Fruit fly (Drosophila melanogaster) whole organism, embryonic: ENCODE measurements around the gene CG10252.

Source experiments
- ATbp ChIP-seq: fragments of 200-800 bp; sonication (Bioruptor generic); optimal IDR thresholded peaks from 2 replicates; lab custom pipeline; 2017; ENCODE audit warnings: missing biosample characterization, mild to moderate bottlenecking, missing genetic modification characterization, missing genetic modification reagents
- Atf6 ChIP-seq: fragments of 200-800 bp; sonication (Bioruptor generic); IDR thresholded peaks from 2 replicates; pipeline ENCODE4 v1.3.6; 2022; ENCODE audit warnings: missing biosample characterization, missing genetic modification characterization
- Awh ChIP-seq: fragments of 200-800 bp; sonication (Bioruptor generic); IDR thresholded peaks from 2 replicates; pipeline ENCODE4, ENCODE4 v1.3.6; 2022; ENCODE audit warnings: missing biosample characterization, missing genetic modification characterization
- CG11504 ChIP-seq: fragments of 200-800 bp; sonication (Bioruptor generic); optimal IDR thresholded peaks from 3 replicates; lab custom pipeline; 2019; ENCODE audit warnings: missing biosample characterization, mild to moderate bottlenecking, missing genetic modification characterization, moderate library complexity
- CG12071 ChIP-seq: fragments of 200-800 bp; sonication (Bioruptor generic); optimal IDR thresholded peaks from 3 replicates; lab custom pipeline; 2018; ENCODE audit warnings: missing biosample characterization, mild to moderate bottlenecking, missing genetic modification characterization
- CG12769 ChIP-seq: fragments of 200-800 bp; sonication (Bioruptor generic); optimal IDR thresholded peaks from 2 replicates; lab custom pipeline; 2019; ENCODE audit warnings: missing biosample characterization, mild to moderate bottlenecking, missing genetic modification characterization, moderate library complexity
- CG13894 ChIP-seq: fragments of 200-800 bp; sonication (Bioruptor generic); optimal IDR thresholded peaks from 3 replicates; lab custom pipeline; 2018; ENCODE audit warnings: missing biosample characterization, mild to moderate bottlenecking, missing genetic modification characterization, moderate library complexity
- CG15601 ChIP-seq: fragments of 200-800 bp; sonication (Bioruptor generic); optimal IDR thresholded peaks from 3 replicates; lab custom pipeline; 2019; ENCODE audit warnings: missing biosample characterization, mild to moderate bottlenecking, missing genetic modification characterization, moderate library complexity
- CG17359 ChIP-seq: fragments of 200-800 bp; sonication (Bioruptor generic); optimal IDR thresholded peaks from 3 replicates; lab custom pipeline; 2018; ENCODE audit warnings: missing biosample characterization, mild to moderate bottlenecking, missing genetic modification characterization, moderate library complexity
- CG3995 ChIP-seq: fragments of 200-800 bp; sonication (Bioruptor generic); optimal IDR thresholded peaks from 3 replicates; lab custom pipeline; 2016; ENCODE audit warnings: missing biosample characterization, missing genetic modification characterization
- CG42726 ChIP-seq: fragments of 200-800 bp; sonication (Bioruptor generic); IDR thresholded peaks from 2 replicates; pipeline ENCODE4 v1.3.6; 2022; ENCODE audit warnings: missing biosample characterization, missing genetic modification characterization; ENCODE audit not compliant: partially characterized antibody
- CG4282 ChIP-seq: fragments of 200-800 bp; sonication (Bioruptor generic); optimal IDR thresholded peaks from 2 replicates; lab custom pipeline; 2016; ENCODE audit warnings: missing biosample characterization, missing genetic modification characterization
- CG5245 ChIP-seq: fragments of 200-800 bp; sonication (Bioruptor generic); optimal IDR thresholded peaks from 3 replicates; lab custom pipeline; 2016; ENCODE audit warnings: missing biosample characterization, missing genetic modification characterization
- CG5953 ChIP-seq: fragments of 200-800 bp; sonication (Bioruptor generic); IDR thresholded peaks from 2 replicates; pipeline ENCODE4 v1.3.6; 2022; ENCODE audit warnings: missing biosample characterization, missing genetic modification characterization
- CG7357 ChIP-seq: fragments of 200-800 bp; sonication (Bioruptor generic); IDR thresholded peaks from 3 replicates; pipeline ENCODE4 v1.3.6; 2022; ENCODE audit warnings: missing biosample characterization, missing genetic modification characterization
- CG8765 ChIP-seq: fragments of 200-800 bp; sonication (Bioruptor generic); IDR thresholded peaks from 2 replicates; pipeline ENCODE4 v1.3.6; 2022; ENCODE audit warnings: missing biosample characterization, missing genetic modification characterization
- CG8924 ChIP-seq: fragments of 200-800 bp; optimal IDR thresholded peaks from 3 replicates; lab custom pipeline; 2019; ENCODE audit warnings: missing biosample characterization, mild to moderate bottlenecking, missing genetic modification characterization, moderate library complexity
- CG9727 ChIP-seq: fragments of 200-800 bp; sonication (Bioruptor generic); optimal IDR thresholded peaks from 3 replicates; lab custom pipeline; 2017; ENCODE audit warnings: missing biosample characterization, mild to moderate bottlenecking, missing genetic modification characterization
- Dip3 ChIP-seq: fragments of 200-800 bp; sonication (Bioruptor generic); optimal IDR thresholded peaks from 3 replicates; lab custom pipeline; 2016; ENCODE audit warnings: missing biosample characterization, missing genetic modification characterization
- Doc3 ChIP-seq: fragments of 200-800 bp; sonication (Bioruptor generic); IDR thresholded peaks from 3 replicates; pipeline ENCODE4 v1.3.6; 2022; ENCODE audit warnings: missing biosample characterization, missing genetic modification characterization; ENCODE audit not compliant: partially characterized antibody
- Eip74EF ChIP-seq, 2 experiments: fragments of 200-800 bp in 1 of 2; fragments of >200 bp in 1 of 2; sonication (Bioruptor generic) in 1 of 2; optimal IDR thresholded peaks; 2 replicates each; lab custom pipeline; 2017 to 2019; ENCODE audit warnings: missing biosample characterization in 2 of 2, missing genetic modification characterization in 2 of 2, mild to moderate bottlenecking in 1 of 2, moderate library complexity in 1 of 2
- H15 ChIP-seq: fragments of 200-800 bp; sonication (Bioruptor generic); IDR thresholded peaks from 3 replicates; pipeline ENCODE4 v1.3.6; 2022; ENCODE audit warnings: missing biosample characterization, missing genetic modification characterization
- Hr39 ChIP-seq: fragments of >200 bp; optimal IDR thresholded peaks from 2 replicates; lab custom pipeline; 2017
- Med ChIP-seq: fragments of 200-800 bp; sonication (Bioruptor generic); peaks from one replicate; lab custom pipeline; 2016; ENCODE audit warnings: missing biosample characterization, missing genetic modification characterization, mild to moderate bottlenecking, inconsistent platforms, moderate library complexity
- NC2α ChIP-seq: fragments of 200-800 bp; sonication (Bioruptor generic); optimal IDR thresholded peaks from 2 replicates; lab custom pipeline; 2016; ENCODE audit warnings: missing biosample characterization, missing genetic modification characterization
- PHDP ChIP-seq: fragments of 200-800 bp; sonication (Bioruptor generic); optimal IDR thresholded peaks from 3 replicates; lab custom pipeline; 2018; ENCODE audit warnings: missing biosample characterization, mild to moderate bottlenecking, missing genetic modification characterization, moderate library complexity
- Spps ChIP-seq: fragments of 200-800 bp; sonication (Bioruptor generic); optimal IDR thresholded peaks from 2 replicates; lab custom pipeline; 2018; ENCODE audit warnings: missing biosample characterization, mild to moderate bottlenecking, missing genetic modification characterization
- Vsx1 ChIP-seq: fragments of 200-800 bp; sonication (Bioruptor generic); optimal IDR thresholded peaks from 2 replicates; lab custom pipeline; 2017; ENCODE audit warnings: missing biosample characterization, mild to moderate bottlenecking, missing genetic modification characterization, missing genetic modification reagents
- Xrp1 ChIP-seq: fragments of 200-800 bp; sonication (Bioruptor generic); IDR thresholded peaks from 2 replicates; pipeline ENCODE4 v1.3.6; 2022; ENCODE audit warnings: missing biosample characterization, missing genetic modification characterization
- abd-A ChIP-seq: fragments of 200-800 bp; sonication (Bioruptor generic); optimal IDR thresholded peaks from 3 replicates; lab custom pipeline; 2019; ENCODE audit warnings: missing biosample characterization, mild to moderate bottlenecking, missing genetic modification characterization, moderate library complexity
- bowl ChIP-seq: fragments of 200-800 bp; sonication (Bioruptor generic); IDR thresholded peaks from 2 replicates; pipeline ENCODE4 v1.3.6; 2022; ENCODE audit warnings: missing biosample characterization, missing genetic modification characterization
- cad ChIP-seq: fragments of >200 bp; optimal IDR thresholded peaks from 2 replicates; lab custom pipeline; 2017; ENCODE audit warnings: missing biosample characterization, missing genetic modification characterization
- ci ChIP-seq: fragments of 200-800 bp; sonication (Bioruptor generic); IDR thresholded peaks from 3 replicates; pipeline ENCODE4 v1.3.6; 2022; ENCODE audit warnings: missing biosample characterization, missing genetic modification characterization
- en ChIP-seq: fragments of 200-800 bp; sonication (Bioruptor generic); optimal IDR thresholded peaks from 2 replicates; lab custom pipeline; 2016; ENCODE audit warnings: missing biosample characterization, missing genetic modification characterization
- ewg ChIP-seq: fragments of 200-800 bp; sonication (Bioruptor generic); optimal IDR thresholded peaks from 3 replicates; lab custom pipeline; 2017; ENCODE audit warnings: mild to moderate bottlenecking, missing biosample characterization, missing genetic modification reagents, missing genetic modification characterization
- fru ChIP-seq: fragments of >200 bp; optimal IDR thresholded peaks from 2 replicates; lab custom pipeline; 2017
- gce ChIP-seq: fragments of 200-800 bp; sonication (Bioruptor generic); IDR thresholded peaks from 3 replicates; pipeline ENCODE4 v1.3.6; 2022; ENCODE audit warnings: missing biosample characterization, missing genetic modification characterization
- gt ChIP-seq: fragments of 200-800 bp; sonication (Bioruptor generic); IDR thresholded peaks from 2 replicates; pipeline ENCODE4 v1.3.6; 2022; ENCODE audit warnings: missing biosample characterization, missing genetic modification characterization
- jumu ChIP-seq: fragments of 200-800 bp; sonication (Bioruptor generic); optimal IDR thresholded peaks from 3 replicates; lab custom pipeline; 2016; ENCODE audit warnings: missing biosample characterization, missing genetic modification characterization
- lmd ChIP-seq: fragments of 200-800 bp; sonication (Bioruptor generic); IDR thresholded peaks from 2 replicates; pipeline ENCODE4 v1.3.6; 2022; ENCODE audit warnings: missing biosample characterization, missing genetic modification characterization
- luna ChIP-seq: fragments of 200-800 bp; sonication (Bioruptor generic); optimal IDR thresholded peaks from 2 replicates; lab custom pipeline; 2016; ENCODE audit warnings: missing biosample characterization, missing genetic modification characterization
- nerfin-1 ChIP-seq: fragments of 200-800 bp; sonication (Bioruptor generic); optimal IDR thresholded peaks from 3 replicates; lab custom pipeline; 2019; ENCODE audit warnings: missing biosample characterization, mild to moderate bottlenecking, missing genetic modification characterization, moderate library complexity
- oc ChIP-seq: fragments of 200-800 bp; sonication (Bioruptor generic); optimal IDR thresholded peaks from 2 replicates; lab custom pipeline; 2018; ENCODE audit warnings: missing biosample characterization, mild to moderate bottlenecking, missing genetic modification characterization, moderate library complexity
- pb ChIP-seq: fragments of 200-800 bp; sonication (Bioruptor generic); optimal IDR thresholded peaks from 3 replicates; lab custom pipeline; 2016; ENCODE audit warnings: missing biosample characterization, missing genetic modification characterization
- pfk ChIP-seq: fragments of 200-800 bp; sonication (Bioruptor generic); optimal IDR thresholded peaks from 2 replicates; lab custom pipeline; 2018; ENCODE audit warnings: missing biosample characterization, mild to moderate bottlenecking, missing genetic modification characterization, moderate library complexity
- pum ChIP-seq: fragments of 200-800 bp; sonication (Bioruptor generic); optimal IDR thresholded peaks from 2 replicates; lab custom pipeline; 2016; ENCODE audit warnings: missing biosample characterization, missing genetic modification characterization
- repo ChIP-seq: fragments of 200-800 bp; sonication (Bioruptor generic); optimal IDR thresholded peaks from 2 replicates; lab custom pipeline; 2016; ENCODE audit warnings: missing biosample characterization, missing genetic modification characterization
- so ChIP-seq: fragments of 200-800 bp; sonication (Bioruptor generic); IDR thresholded peaks from 3 replicates; pipeline ENCODE4 v1.3.6; 2022; ENCODE audit warnings: missing biosample characterization, missing genetic modification characterization
- stwl ChIP-seq: fragments of 200-800 bp; sonication (Bioruptor generic); optimal IDR thresholded peaks from 3 replicates; lab custom pipeline; 2018; ENCODE audit warnings: missing biosample characterization, mild to moderate bottlenecking, missing genetic modification characterization, moderate library complexity
- tap ChIP-seq: fragments of 200-800 bp; optimal IDR thresholded peaks from 3 replicates; lab custom pipeline; 2019; ENCODE audit warnings: missing biosample characterization, mild to moderate bottlenecking, missing genetic modification characterization, moderate library complexity
- vvl ChIP-seq: fragments of 200-800 bp; sonication (Bioruptor generic); IDR thresholded peaks from 2 replicates; pipeline ENCODE4 v1.3.6; 2022; ENCODE audit warnings: missing biosample characterization, missing genetic modification characterization

CG10252 gene

DNA sequence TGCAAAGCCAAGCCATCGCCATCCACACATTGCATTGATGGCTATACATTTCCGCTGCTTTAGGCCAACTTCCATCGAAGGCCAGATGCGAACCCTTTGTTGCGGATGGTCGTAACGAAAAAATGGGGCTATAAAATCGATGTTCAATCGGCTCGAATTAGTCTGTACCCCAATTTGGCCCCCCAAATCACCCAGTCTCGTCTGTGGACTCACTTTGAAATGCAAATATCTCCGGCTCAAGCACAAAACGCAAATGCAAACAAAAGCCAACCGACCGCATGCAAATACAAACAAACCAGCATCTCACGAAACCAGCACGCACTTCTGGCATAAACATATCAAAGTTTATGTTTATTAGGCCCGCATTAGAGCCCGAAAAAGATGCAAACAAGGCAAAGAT is 40.3 kb upstream of the CG10252 start:
- TF ChIP-seq Eip74EF (GFP tag; optimal IDR thresholded peaks at IDR 0.05; lab: Kevin White, UChicago) (peak in 1 of 2 experiments; percentile 16), Med (peak; percentile 65), Xrp1 (0 out of 2 replicates have a peak, but pooled peaks have one; percentile 16), Vsx1 (GFP tag; lab: Kevin White, UChicago) (no peak), so (GFP tag; lab: Robert Waterston, UW) (0 out of 3 replicates have a peak, but pooled peaks have one; percentile 21), lmd (no peak), Atf6 (GFP tag; lab: Robert Waterston, UW) (no peak), oc (tag; lab: Kevin White, UChicago) (peak; percentile 17), jumu (GFP tag; lab: Kevin White, UChicago) (no peak), CG12071 (GFP tag; lab: Kevin White, UChicago) (peak; percentile 14), ATbp (GFP tag; lab: Kevin White, UChicago) (peak; percentile 42), pum (GFP tag; lab: Kevin White, UChicago) (no peak), ci (GFP tag; lab: Robert Waterston, UW) (peak; percentile 54; the same call in 1 of the 3 replicates), abd-A (tag; lab: Kevin White, UChicago) (peak; percentile 62), CG12769 (tag; lab: Kevin White, UChicago) (peak; percentile 59), H15 (GFP tag; lab: Robert Waterston, UW) (peak; percentile 42; the same call in 1 of the 3 replicates), vvl (peak; percentile 62; the same call in 1 of the 2 replicates), luna (GFP tag; lab: Kevin White, UChicago) (no peak), Awh (peak; percentile 58; the same call in 1 of the 2 replicates), pb (GFP tag; lab: Kevin White, UChicago) (peak; percentile 7)

DNA sequence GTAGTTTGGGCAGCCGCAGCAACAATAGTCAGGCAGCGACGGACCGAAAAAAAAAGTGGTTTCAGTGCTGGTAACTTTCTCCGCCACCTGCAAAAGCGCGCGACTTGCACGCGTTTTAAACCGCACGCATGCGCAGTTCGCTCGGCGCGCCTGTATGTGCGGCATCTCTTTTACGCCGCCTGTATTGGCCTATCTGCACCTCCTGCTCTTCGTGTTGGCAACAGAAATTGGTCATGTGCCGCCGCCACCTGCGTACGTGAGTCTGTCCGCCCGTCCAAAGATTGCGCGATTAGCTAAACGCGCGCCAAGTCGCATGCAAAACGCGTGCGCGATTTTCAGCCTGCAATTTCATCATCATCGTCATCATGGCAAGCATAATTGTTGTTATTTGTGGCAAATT is 39.6 kb upstream of the CG10252 start:
- no peak for TF ChIP-seq CG8924
- TF ChIP-seq CG17359 (tag; lab: Kevin White, UChicago), result no peak
- TF ChIP-seq Spps, result no peak
- TF ChIP-seq CG8765, result no peak
- TF ChIP-seq CG13894 (tag; lab: Kevin White, UChicago), result no peak
- no peak for TF ChIP-seq CG3995 (GFP tag; lab: Kevin White, UChicago)
- TF ChIP-seq Dip3, result no peak
- no peak for TF ChIP-seq NC2α (GFP tag; lab: Kevin White, UChicago)
- TF ChIP-seq ewg, result peak; percentile 18
- TF ChIP-seq CG15601 (tag; lab: Kevin White, UChicago), result no peak
- no peak for TF ChIP-seq Doc3
- TF ChIP-seq CG42726 (GFP tag; lab: Robert Waterston, UW), result peak; percentile 33; the same call in 1 of the 2 replicates
- no peak for TF ChIP-seq stwl
- no peak for TF ChIP-seq PHDP (tag; lab: Kevin White, UChicago)
- TF ChIP-seq cad (GFP tag; lab: Kevin White, UChicago), result no peak
- no peak for TF ChIP-seq CG4282 (GFP tag; lab: Kevin White, UChicago)
- TF ChIP-seq pfk, result no peak
- TF ChIP-seq CG9727 (GFP tag; lab: Kevin White, UChicago), result no peak
- no peak for TF ChIP-seq gt
- no peak for TF ChIP-seq fru (lab: Kevin White, UChicago)
- TF ChIP-seq tap, result no peak
- no peak for TF ChIP-seq CG5953
- TF ChIP-seq CG11504 (tag; lab: Kevin White, UChicago), result no peak
- TF ChIP-seq repo (GFP tag; lab: Kevin White, UChicago), result no peak
- TF ChIP-seq CG5245, result no peak
- TF ChIP-seq gce (GFP tag; lab: Robert Waterston, UW), result no peak
- no peak for TF ChIP-seq Hr39 (lab: Kevin White, UChicago)
- TF ChIP-seq nerfin-1 (tag; lab: Kevin White, UChicago), result no peak
- no peak for TF ChIP-seq Atf6 (GFP tag; lab: Robert Waterston, UW)
- no peak for TF ChIP-seq bowl
- no peak for TF ChIP-seq en (GFP tag; lab: Kevin White, UChicago)
- TF ChIP-seq CG7357 (GFP tag; lab: Robert Waterston, UW), result no peak
- 0 out of 3 replicates have a peak, but pooled peaks have one; percentile 10 for TF ChIP-seq ci (GFP tag; lab: Robert Waterston, UW)
